Fruit fly (Drosophila melanogaster) whole organism, adult: Measurements from ENCODE around the gene spdo.

ENCODE experiments used
- CG12768 ChIP-seq: fragments of 200-800 bp; sonication (Bioruptor generic); optimal IDR thresholded peaks from 2 replicates; lab custom pipeline; 2017; ENCODE audit warnings: missing biosample characterization, missing genetic modification characterization, mild to moderate bottlenecking, moderate library complexity, missing genetic modification reagents
- CG14711 ChIP-seq: fragments of 200-800 bp; sonication (Bioruptor generic); optimal IDR thresholded peaks from 2 replicates; lab custom pipeline; 2018; ENCODE audit warnings: missing biosample characterization, mild to moderate bottlenecking, missing genetic modification characterization, moderate library complexity
- CG1620 ChIP-seq: fragments of 200-800 bp; sonication (Bioruptor generic); optimal IDR thresholded peaks from 2 replicates; lab custom pipeline; 2016; ENCODE audit warnings: missing biosample characterization, missing genetic modification characterization
- Clk ChIP-seq: fragments of 200-800 bp; sonication (Bioruptor generic); optimal IDR thresholded peaks from 2 replicates; lab custom pipeline; 2017; ENCODE audit warnings: missing biosample characterization, missing genetic modification characterization
- Crg-1 ChIP-seq: fragments of 200-800 bp; sonication (Bioruptor generic); optimal IDR thresholded peaks from 2 replicates; lab custom pipeline; 2016; ENCODE audit warnings: missing biosample characterization, missing genetic modification characterization
- Hr96 ChIP-seq: fragments of 200-800 bp; sonication (Bioruptor generic); optimal IDR thresholded peaks from 2 replicates; lab custom pipeline; 2016; ENCODE audit warnings: missing biosample characterization, missing genetic modification characterization
- bab1 ChIP-seq: fragments of 200-800 bp; sonication (Bioruptor generic); optimal IDR thresholded peaks from 3 replicates; lab custom pipeline; 2019; ENCODE audit warnings: missing biosample characterization, mild to moderate bottlenecking, missing genetic modification characterization, moderate library complexity
- cnc ChIP-seq, 2 experiments: fragments of >200 bp; optimal IDR thresholded peaks; 2 replicates each; lab custom pipeline; 2017
- kay ChIP-seq: fragments of 200-800 bp; sonication (Bioruptor generic); peaks from one replicate; lab custom pipeline; 2016; ENCODE audit warnings: missing biosample characterization, missing genetic modification characterization, borderline replicate concordance
- ovo ChIP-seq: fragments of 200-800 bp; sonication (Bioruptor generic); optimal IDR thresholded peaks from 2 replicates; lab custom pipeline; 2016; ENCODE audit warnings: missing biosample characterization, missing genetic modification characterization
- pad ChIP-seq: fragments of 200-800 bp; sonication (Bioruptor generic); optimal IDR thresholded peaks from 3 replicates; lab custom pipeline; 2017; ENCODE audit warnings: missing biosample characterization, missing genetic modification characterization, mild to moderate bottlenecking, moderate library complexity, missing genetic modification reagents
- tj ChIP-seq: fragments of 200-800 bp; sonication (Bioruptor generic); optimal IDR thresholded peaks from 3 replicates; lab custom pipeline; 2017; ENCODE audit warnings: missing biosample characterization, mild to moderate bottlenecking, missing genetic modification characterization, moderate library complexity

DNA sequence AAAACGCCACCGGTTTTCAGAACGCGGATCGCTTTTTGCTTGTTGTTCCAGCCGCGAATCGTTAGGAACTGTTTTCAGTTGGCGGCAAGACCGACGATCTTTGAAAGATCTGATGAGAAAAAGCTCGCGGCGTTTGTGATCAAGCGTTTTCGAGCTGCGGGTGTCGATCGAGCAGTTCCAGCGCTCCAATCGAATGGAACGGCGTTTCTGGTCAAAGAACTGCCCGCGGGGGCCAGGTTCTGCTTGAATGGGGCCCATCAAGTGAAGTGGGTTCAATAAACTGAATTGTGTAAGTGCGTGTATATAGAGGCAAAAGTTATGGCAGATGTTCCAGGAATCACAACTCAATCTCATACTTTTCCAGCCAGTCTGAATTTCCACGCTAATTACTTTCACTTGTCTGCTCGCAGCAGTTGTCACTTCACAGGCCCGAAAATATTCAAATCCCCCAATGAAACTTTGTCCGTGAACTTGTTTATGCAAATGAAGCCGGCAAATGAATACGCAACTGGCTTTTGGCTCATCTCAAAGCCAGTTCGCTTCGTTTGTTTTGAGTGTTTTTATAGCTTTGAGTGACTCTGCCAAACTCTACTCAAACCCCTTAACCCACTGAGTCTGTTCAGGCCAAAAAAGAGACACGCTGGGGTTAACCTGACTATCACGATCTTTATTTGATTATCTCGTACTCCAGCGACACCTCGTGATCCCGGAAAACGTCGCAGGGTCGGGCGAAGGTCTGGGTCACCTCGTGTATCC is 19.8 kb downstream of the spdo start, which contains the start of gene PH4alphaMP:
- TF ChIP-seq kay (GFP tag; lab: Kevin White, UChicago) (no peak), Hr96 (no peak), CG1620 (no peak), ovo (GFP tag; lab: Kevin White, UChicago) (no peak), Clk (GFP tag; lab: Kevin White, UChicago) (no peak), pad (GFP tag; lab: Kevin White, UChicago) (no peak), CG12768 (GFP tag; lab: Kevin White, UChicago) (no peak), cnc (optimal IDR thresholded peaks at IDR 0.05; lab: Kevin White, UChicago) (no peak), Crg-1 (GFP tag; lab: Kevin White, UChicago) (no peak), tj (no peak), bab1 (GFP tag; lab: Kevin White, UChicago) (no peak), CG14711 (tag; lab: Kevin White, UChicago) (no peak)
